Worm (Caenorhabditis elegans) whole organism, early embryonic: ENCODE results near the gene klp-20.

ENCODE experiments used
- B0310.2 ChIP-seq: sonication (generic microtip); optimal IDR thresholded peaks from 2 replicates; lab custom pipeline; 2016; ENCODE audit warnings: mild to moderate bottlenecking, missing genetic modification characterization, missing compliant biosample characterization
- F13C5.2 ChIP-seq: sonication (generic microtip); optimal IDR thresholded peaks from 2 replicates; lab custom pipeline; 2017; ENCODE audit warnings: mild to moderate bottlenecking, missing genetic modification characterization, inconsistent platforms, missing compliant biosample characterization
- aly-1 ChIP-seq: sonication (generic microtip); optimal IDR thresholded peaks from 2 replicates; lab custom pipeline; 2016; ENCODE audit warnings: missing genetic modification characterization, missing compliant biosample characterization
- ama-1 ChIP-seq: fragments of 150-350 bp; optimal IDR thresholded peaks from 2 replicates; lab custom pipeline; 2014
- ceh-13 ChIP-seq: fragments of 200-800 bp; sonication (Bioruptor generic); optimal IDR thresholded peaks from 2 replicates; lab custom pipeline; 2018; ENCODE audit warnings: mild to moderate bottlenecking, missing genetic modification characterization, missing compliant biosample characterization
- ceh-36 ChIP-seq: sonication (generic microtip); optimal IDR thresholded peaks from 2 replicates; lab custom pipeline; 2016; ENCODE audit warnings: missing genetic modification characterization, inconsistent platforms, missing compliant biosample characterization
- flt-1 ChIP-seq: fragments of 200-800 bp; sonication (Bioruptor generic); IDR thresholded peaks from 2 replicates; pipeline ENCODE4 v1.3.6; 2022; ENCODE audit warnings: missing genetic modification characterization, missing compliant biosample characterization
- scrt-1 ChIP-seq: fragments of 200-800 bp; sonication (Bioruptor generic); IDR thresholded peaks from 2 replicates; pipeline ENCODE4 v1.3.6; 2022; ENCODE audit warnings: missing genetic modification characterization, missing compliant biosample characterization

- TF ChIP-seq ama-1 (no peak), ceh-36 (tag; lab: Kevin White, UChicago) (no peak), B0310.2 (tag; lab: Kevin White, UChicago) (no peak), aly-1 (no peak), scrt-1 (GFP tag; lab: Robert Waterston, UW) (no peak), ceh-13 (GFP tag; lab: Kevin White, UChicago) (no peak), F13C5.2 (tag; lab: Kevin White, UChicago) (no peak), flt-1 (GFP tag; lab: Robert Waterston, UW) (no peak)
Measured at ce11 chrIII:183072-183471, 26.7 kb upstream of the klp-20 start.
